Worm (Caenorhabditis elegans) whole organism, L4 larva: ENCODE measurements around the gene srbc-71.

Source experiments
- ama-1 ChIP-seq: fragments of 150-350 bp; optimal IDR thresholded peaks from 2 replicates; lab custom pipeline; 2014; ENCODE audit warnings: inconsistent platforms, mixed read lengths
- ceh-32 ChIP-seq: sonication (generic microtip); optimal IDR thresholded peaks from 2 replicates; lab custom pipeline; 2016; ENCODE audit warnings: mild to moderate bottlenecking, missing genetic modification characterization, missing compliant biosample characterization; ENCODE audit not compliant: poor library complexity
- ceh-44 ChIP-seq: fragments of 200-800 bp; sonication (Bioruptor generic); IDR thresholded peaks from 2 replicates; pipeline ENCODE4 v1.3.6; 2022; ENCODE audit warnings: missing genetic modification reagents, missing genetic modification characterization, missing compliant biosample characterization
- daf-12 ChIP-seq: fragments of 150-350 bp; optimal IDR thresholded peaks from 2 replicates; lab custom pipeline; 2014; ENCODE audit warnings: missing biosample characterization, missing genetic modification reagents, missing genetic modification characterization
- fos-1 ChIP-seq: fragments of 150-350 bp; optimal IDR thresholded peaks from 2 replicates; lab custom pipeline; 2014; ENCODE audit warnings: missing biosample characterization, missing genetic modification characterization
- mes-2 ChIP-seq: sonication (generic microtip); optimal IDR thresholded peaks from 2 replicates; lab custom pipeline; 2016; ENCODE audit warnings: missing genotype, mild to moderate bottlenecking, missing genetic modification characterization, missing compliant biosample characterization; ENCODE audit not compliant: poor library complexity, severe bottlenecking
- mxl-2 ChIP-seq: fragments of 200-800 bp; sonication (Bioruptor generic); conservative IDR thresholded peaks from 2 replicates; pipeline ENCODE4 v1.3.6; 2022; ENCODE audit warnings: missing genetic modification reagents, missing genetic modification characterization, missing compliant biosample characterization
- nhr-102 ChIP-seq: sonication (generic microtip); optimal IDR thresholded peaks from 2 replicates; lab custom pipeline; 2016; ENCODE audit warnings: mild to moderate bottlenecking, missing genetic modification characterization, moderate library complexity, missing compliant biosample characterization
- nhr-28 ChIP-seq: fragments of 150-350 bp; optimal IDR thresholded peaks from 2 replicates; lab custom pipeline; 2014; ENCODE audit warnings: missing biosample characterization, missing genetic modification characterization
- pha-4 ChIP-seq, 2 experiments: fragments of 150-350 bp in 1 of 2; fragments of 200-800 bp in 1 of 2; sonication (Bioruptor generic) in 1 of 2; IDR thresholded peaks in 1 of 2; optimal IDR thresholded peaks in 1 of 2; 2 replicates each; pipeline versions ENCODE4 v1.3.6 to Lab custom; 2014 to 2022; ENCODE audit warnings: missing genetic modification characterization in 2 of 2, missing genetic modification reagents in 2 of 2, missing biosample characterization in 1 of 2, missing compliant biosample characterization in 1 of 2
- unc-62 ChIP-seq, 3 experiments: fragments of 150-350 bp in 1 of 3; sonication (generic microtip); optimal IDR thresholded peaks in 2 of 3; peaks in 1 of 3; 1 replicate in 1 of 3; 2 replicates in 2 of 3; lab custom pipeline; 2014 to 2017; ENCODE audit warnings: missing biosample characterization in 3 of 3, missing genetic modification characterization in 3 of 3, missing genetic modification reagents in 3 of 3, missing genotype in 1 of 3

- TF ChIP-seq ceh-32 (tag; lab: Kevin White, UChicago), result no peak
- no peak for TF ChIP-seq ama-1 (lab: Kevin White, UChicago)
- TF ChIP-seq fos-1, result no peak
- no peak for TF ChIP-seq mxl-2 (GFP tag; lab: Robert Waterston, UW)
- no peak for TF ChIP-seq nhr-28 (tag; lab: Kevin White, UChicago)
- TF ChIP-seq nhr-102 (tag; lab: Kevin White, UChicago), result no peak
- TF ChIP-seq pha-4 (GFP tag; IDR thresholded peaks at IDR 0.05; lab: Robert Waterston, UW), result no peak
- no peak for TF ChIP-seq pha-4 (tag; optimal IDR thresholded peaks at IDR 0.05; lab: Kevin White, UChicago)
- TF ChIP-seq mes-2 (tag; lab: Kevin White, UChicago), result no peak
- TF ChIP-seq ceh-44 (GFP tag; lab: Robert Waterston, UW), result no peak
- no peak for TF ChIP-seq daf-12
- no peak for TF ChIP-seq unc-62 (GFP tag; optimal IDR thresholded peaks at IDR 0.05 in 1 of 2; lab: Kevin White, UChicago)
- TF ChIP-seq unc-62 (tag; optimal IDR thresholded peaks at IDR 0.05; lab: Kevin White, UChicago), result no peak
These were observed 47.3 kb downstream of the srbc-71 start, which contains the start of gene tsen-34 for ce11 chrIV:4178424-4178823.
